Fruit fly (Drosophila melanogaster) whole organism, wandering third instar larva: ENCODE measurements around the gene ppk10.

Source experiments
- Abd-B ChIP-seq: fragments of >200 bp; optimal IDR thresholded peaks from 2 replicates; lab custom pipeline; 2017; ENCODE audit warnings: missing biosample characterization, missing genetic modification characterization
- CG32264 ChIP-seq: fragments of 200-800 bp; sonication (Bioruptor generic); optimal IDR thresholded peaks from 2 replicates; lab custom pipeline; 2016; ENCODE audit warnings: missing biosample characterization, missing genetic modification characterization
- CG9705 ChIP-seq: fragments of 200-800 bp; sonication (Bioruptor generic); optimal IDR thresholded peaks from 2 replicates; lab custom pipeline; 2018; ENCODE audit warnings: missing biosample characterization, mild to moderate bottlenecking, missing genetic modification characterization
- CrebA ChIP-seq: fragments of 200-800 bp; sonication (Bioruptor generic); optimal IDR thresholded peaks from 2 replicates; lab custom pipeline; 2016; ENCODE audit warnings: missing biosample characterization, mild to moderate bottlenecking, missing genetic modification characterization, borderline replicate concordance
- Dif ChIP-seq: fragments of 200-275, 200-300 bp; sonication (Bioruptor generic); optimal IDR thresholded peaks from 2 replicates; lab custom pipeline; 2018; ENCODE audit warnings: missing biosample characterization, missing genetic modification characterization; ENCODE audit not compliant: partially characterized antibody
- GATAd ChIP-seq: sonication (Bioruptor generic); optimal IDR thresholded peaks from 2 replicates; lab custom pipeline; 2016; ENCODE audit warnings: missing biosample characterization, missing genetic modification characterization
- Hnf4 ChIP-seq: fragments of 200-800 bp; sonication (Bioruptor generic); optimal IDR thresholded peaks from 2 replicates; lab custom pipeline; 2016; ENCODE audit warnings: missing biosample characterization, mild to moderate bottlenecking, missing genetic modification characterization
- Hr78 ChIP-seq: fragments of >200 bp; optimal IDR thresholded peaks from 2 replicates; lab custom pipeline; 2017; ENCODE audit warnings: missing biosample characterization, missing genetic modification characterization
- Hr83 ChIP-seq: fragments of 200-300 bp; sonication (Bioruptor generic); optimal IDR thresholded peaks from 2 replicates; lab custom pipeline; 2016; ENCODE audit warnings: missing biosample characterization, mild to moderate bottlenecking, missing genetic modification characterization, moderate library complexity; ENCODE audit not compliant: poor library complexity, severe bottlenecking
- Jra ChIP-seq: sonication (Bioruptor generic); optimal IDR thresholded peaks from 2 replicates; lab custom pipeline; 2016; ENCODE audit warnings: missing biosample characterization, missing genetic modification characterization
- Mio ChIP-seq: sonication (Bioruptor generic); optimal IDR thresholded peaks from 2 replicates; lab custom pipeline; 2016; ENCODE audit warnings: missing biosample characterization, missing genetic modification characterization
- Myc ChIP-seq: fragments of >200 bp; optimal IDR thresholded peaks from 2 replicates; lab custom pipeline; 2017
- N ChIP-seq: fragments of >200 bp; optimal IDR thresholded peaks from 2 replicates; lab custom pipeline; 2018; ENCODE audit warnings: missing biosample characterization, missing external identifiers, missing genetic modification characterization
- OdsH ChIP-seq: fragments of 200-800 bp; sonication (Bioruptor generic); optimal IDR thresholded peaks from 2 replicates; lab custom pipeline; 2016; ENCODE audit warnings: missing biosample characterization, mild to moderate bottlenecking, missing genetic modification characterization
- Rel ChIP-seq, 2 experiments: fragments of 200-800 bp; sonication (Bioruptor generic) in 1 of 2; optimal IDR thresholded peaks; 2 replicates in 1 of 2; 3 replicates in 1 of 2; lab custom pipeline; 2016 to 2019; ENCODE audit warnings: mild to moderate bottlenecking in 2 of 2, missing biosample characterization in 2 of 2, missing genetic modification characterization in 2 of 2, moderate library complexity in 1 of 2
- Sp1 ChIP-seq: fragments of 200-800 bp; sonication (Bioruptor generic); optimal IDR thresholded peaks from 3 replicates; lab custom pipeline; 2019; ENCODE audit warnings: missing biosample characterization, mild to moderate bottlenecking, missing genetic modification characterization, moderate library complexity
- Vsx2 ChIP-seq: fragments of 200-300, 225-300 bp; sonication (Bioruptor generic); optimal IDR thresholded peaks from 2 replicates; lab custom pipeline; 2018; ENCODE audit warnings: missing biosample characterization, missing genetic modification characterization; ENCODE audit not compliant: partially characterized antibody
- br ChIP-seq: fragments of 200-800 bp; sonication (Bioruptor generic); optimal IDR thresholded peaks from 2 replicates; lab custom pipeline; 2016; ENCODE audit warnings: missing biosample characterization, missing genetic modification characterization
- brk ChIP-seq: fragments of 200-800 bp; sonication (Bioruptor generic); optimal IDR thresholded peaks from 2 replicates; lab custom pipeline; 2016; ENCODE audit warnings: missing biosample characterization, mild to moderate bottlenecking, missing genetic modification characterization
- dl ChIP-seq, 2 experiments: fragments of 175-275, 200-275 bp in 1 of 2; fragments of 200-275 bp in 1 of 2; sonication (Bioruptor generic); optimal IDR thresholded peaks; lab custom pipeline; 2018; ENCODE audit warnings: mild to moderate bottlenecking in 2 of 2, missing biosample characterization in 2 of 2, missing genetic modification characterization in 2 of 2, moderate library complexity in 2 of 2; ENCODE audit not compliant: partially characterized antibody in 2 of 2, insufficient read depth in 1 of 2
- dmrt93B ChIP-seq: fragments of 200-800 bp; sonication (Bioruptor generic); optimal IDR thresholded peaks from 2 replicates; lab custom pipeline; 2018; ENCODE audit warnings: missing biosample characterization, mild to moderate bottlenecking, missing genetic modification characterization
- dsf ChIP-seq: sonication (Bioruptor generic); optimal IDR thresholded peaks from 2 replicates; lab custom pipeline; 2016; ENCODE audit warnings: missing biosample characterization, missing genetic modification characterization, borderline replicate concordance
- ey ChIP-seq: fragments of 200-800 bp; sonication (Bioruptor generic); optimal IDR thresholded peaks from 2 replicates; lab custom pipeline; 2016; ENCODE audit warnings: missing biosample characterization, missing genetic modification characterization
- foxo ChIP-seq, 2 experiments: fragments of 200-800 bp; sonication (Bioruptor generic); optimal IDR thresholded peaks; 2 replicates in 1 of 2; 3 replicates in 1 of 2; lab custom pipeline; 2016 to 2017; ENCODE audit warnings: missing biosample characterization in 2 of 2, missing genetic modification characterization in 2 of 2
- fru ChIP-seq: fragments of 200-800 bp; sonication (Bioruptor generic); optimal IDR thresholded peaks from 3 replicates; lab custom pipeline; 2016; ENCODE audit warnings: missing biosample characterization, mild to moderate bottlenecking, missing genetic modification characterization
- jim ChIP-seq: fragments of 175-275, 200-325 bp; sonication (Bioruptor generic); optimal IDR thresholded peaks from 2 replicates; lab custom pipeline; 2016; ENCODE audit warnings: missing biosample characterization, mild to moderate bottlenecking, missing genetic modification characterization
- lola ChIP-seq: fragments of >200 bp; optimal IDR thresholded peaks from 2 replicates; lab custom pipeline; 2017; ENCODE audit warnings: missing biosample characterization, missing genetic modification characterization
- pan ChIP-seq: fragments of >200 bp; optimal IDR thresholded peaks from 2 replicates; lab custom pipeline; 2017
- rgr ChIP-seq: fragments of 200-800 bp; sonication (Bioruptor generic); optimal IDR thresholded peaks from 3 replicates; lab custom pipeline; 2016; ENCODE audit warnings: missing biosample characterization, mild to moderate bottlenecking, missing genetic modification characterization
- sv ChIP-seq: fragments of 200-800 bp; sonication (Bioruptor generic); optimal IDR thresholded peaks from 3 replicates; lab custom pipeline; 2016; ENCODE audit warnings: missing biosample characterization, missing genetic modification characterization
- tai ChIP-seq: sonication (Bioruptor generic); optimal IDR thresholded peaks from 2 replicates; lab custom pipeline; 2016; ENCODE audit warnings: missing biosample characterization, missing genetic modification characterization
- usp ChIP-seq: fragments of >200 bp; optimal IDR thresholded peaks from 2 replicates; lab custom pipeline; 2017; ENCODE audit warnings: missing biosample characterization, missing genetic modification characterization
- woc ChIP-seq: sonication (Bioruptor generic); optimal IDR thresholded peaks from 2 replicates; lab custom pipeline; 2016; ENCODE audit warnings: missing biosample characterization, mild to moderate bottlenecking, missing genetic modification characterization

The ppk10 gene

dm6 chr2L:10452296-10452695 is at the start of gene ppk10:
ppk10 (minus strand) TSS chr2L:10452396.
- no peak for TF ChIP-seq fru (GFP tag; lab: Kevin White, UChicago)
- TF ChIP-seq woc, result no peak
- no peak for TF ChIP-seq Abd-B (GFP tag; lab: Kevin White, UChicago)
- TF ChIP-seq GATAd (GFP tag; lab: Kevin White, UChicago), result no peak
- TF ChIP-seq N (GFP tag; lab: Kevin White, UChicago), result no peak
- no peak for TF ChIP-seq Dif
- TF ChIP-seq jim (GFP tag; lab: Kevin White, UChicago), result no peak
- no peak for TF ChIP-seq CG9705 (GFP tag; lab: Kevin White, UChicago)
- no peak for TF ChIP-seq CrebA (GFP tag; lab: Kevin White, UChicago)
- TF ChIP-seq Mio (GFP tag; lab: Kevin White, UChicago), result no peak
- TF ChIP-seq foxo (GFP tag; optimal IDR thresholded peaks at IDR 0.05; lab: Kevin White, UChicago), result no peak
- TF ChIP-seq dmrt93B, result no peak
- no peak for TF ChIP-seq Vsx2
- TF ChIP-seq CG32264, result no peak
- TF ChIP-seq OdsH (GFP tag; lab: Kevin White, UChicago), result no peak
- TF ChIP-seq brk, result no peak
- TF ChIP-seq Hr78 (GFP tag; lab: Kevin White, UChicago), result no peak

DNA sequence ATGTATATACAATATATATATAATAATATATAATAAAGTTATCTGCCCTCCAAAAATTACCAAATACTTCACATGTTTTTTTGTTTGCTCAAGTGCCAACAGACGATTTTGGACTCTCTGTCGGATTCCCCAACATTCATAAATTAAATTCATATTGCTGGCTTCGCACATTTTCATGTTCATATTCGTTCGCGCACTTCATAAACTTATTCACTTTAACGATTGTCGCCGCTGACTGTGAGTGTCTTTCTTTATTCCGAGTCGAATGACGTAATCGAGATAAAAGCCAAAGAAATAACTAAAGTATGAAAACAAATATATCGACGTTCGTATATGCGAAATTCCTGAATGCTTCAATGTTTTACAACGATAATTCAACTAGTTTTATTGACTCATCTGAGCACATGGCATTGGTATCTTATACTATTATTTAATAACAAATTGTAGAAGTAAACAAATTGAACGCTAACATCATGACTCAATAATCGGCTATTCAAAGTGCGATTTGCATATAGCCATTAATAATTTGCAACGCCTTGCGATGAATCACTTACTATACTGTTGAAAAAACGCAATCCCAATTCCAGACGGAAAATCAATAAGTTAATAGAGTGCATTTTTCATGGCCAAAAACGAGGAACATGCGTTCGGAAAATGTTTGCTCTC is 48.2 kb upstream of the ppk10 start:
- TF ChIP-seq Rel (GFP tag; optimal IDR thresholded peaks at IDR 0.05; lab: Kevin White, UChicago) (peak; percentile 6), Rel (tag; optimal IDR thresholded peaks at IDR 0.05; lab: Kevin White, UChicago) (peak; percentile 78), Jra (GFP tag; lab: Kevin White, UChicago) (no peak)

DNA sequence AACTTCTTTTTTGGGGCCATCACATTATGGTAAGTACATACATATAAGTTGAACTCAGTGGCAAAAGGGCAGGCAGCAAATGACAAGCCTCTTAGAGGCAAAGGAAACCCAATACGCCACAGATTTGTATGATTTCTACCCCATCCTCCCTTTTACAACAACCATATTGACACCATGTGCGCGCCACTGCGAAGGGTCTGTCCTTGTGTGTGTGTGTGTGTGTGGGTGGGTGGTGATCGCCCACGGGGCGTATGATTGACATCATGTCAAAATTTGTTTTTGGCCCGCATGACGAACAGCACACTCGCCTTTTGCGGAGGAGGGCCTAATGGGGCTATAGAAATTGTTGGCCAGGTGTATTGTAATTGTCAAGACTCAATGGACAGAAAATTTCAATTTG is 47.4 kb upstream of the ppk10 start:
- TF ChIP-seq rgr (GFP tag; lab: Kevin White, UChicago), result no peak
- TF ChIP-seq Vsx2, result no peak
- no peak for TF ChIP-seq GATAd (GFP tag; lab: Kevin White, UChicago)
- no peak for TF ChIP-seq lola (GFP tag; lab: Kevin White, UChicago)
- no peak for TF ChIP-seq Hr78 (GFP tag; lab: Kevin White, UChicago)
- TF ChIP-seq Dif, result no peak
- no peak for TF ChIP-seq CG9705 (GFP tag; lab: Kevin White, UChicago)
- TF ChIP-seq Hr83 (GFP tag; lab: Kevin White, UChicago), result no peak
- no peak for TF ChIP-seq tai (GFP tag; lab: Kevin White, UChicago)

dm6 chr2L:10497106-10497800 is 45.1 kb upstream of the ppk10 start:
- TF ChIP-seq Mio (GFP tag; lab: Kevin White, UChicago), result no peak
- no peak for TF ChIP-seq N (GFP tag; lab: Kevin White, UChicago)
- no peak for TF ChIP-seq woc
- TF ChIP-seq Rel (GFP tag; optimal IDR thresholded peaks at IDR 0.05; lab: Kevin White, UChicago), result no peak
- TF ChIP-seq Rel (tag; optimal IDR thresholded peaks at IDR 0.05; lab: Kevin White, UChicago), result no peak
- TF ChIP-seq foxo (GFP tag; optimal IDR thresholded peaks at IDR 0.05; lab: Kevin White, UChicago), result no peak
- no peak for TF ChIP-seq Abd-B (GFP tag; lab: Kevin White, UChicago)
- TF ChIP-seq jim (GFP tag; lab: Kevin White, UChicago), result no peak
- TF ChIP-seq, all 38 proteins: peak for 0

dm6 chr2L:10496338-10496737 is 44.1 kb upstream of the ppk10 start:
- TF ChIP-seq ey (GFP tag; lab: Kevin White, UChicago), result no peak
- no peak for TF ChIP-seq br
- TF ChIP-seq Myc (lab: Kevin White, UChicago), result no peak
- TF ChIP-seq dl (GFP tag; optimal IDR thresholded peaks at IDR 0.05; lab: Kevin White, UChicago; ENCODE audit: insufficient read depth in 1 of 2, partially characterized antibody in 2 of 2), result no peak
- TF ChIP-seq CG32264, result no peak
- TF ChIP-seq lola (GFP tag; lab: Kevin White, UChicago), result no peak
- TF ChIP-seq usp, result no peak
- no peak for TF ChIP-seq pan (lab: Kevin White, UChicago)
- TF ChIP-seq Abd-B (GFP tag; lab: Kevin White, UChicago), result no peak
- TF ChIP-seq dsf (GFP tag; lab: Kevin White, UChicago), result no peak
- TF ChIP-seq Hnf4 (GFP tag; lab: Kevin White, UChicago), result no peak
- TF ChIP-seq jim (GFP tag; lab: Kevin White, UChicago), result no peak
- TF ChIP-seq sv (GFP tag; lab: Kevin White, UChicago), result no peak
- TF ChIP-seq OdsH (GFP tag; lab: Kevin White, UChicago), result no peak
- TF ChIP-seq tai (GFP tag; lab: Kevin White, UChicago), result no peak
- TF ChIP-seq Jra (GFP tag; lab: Kevin White, UChicago), result no peak
- TF ChIP-seq woc, result no peak
- no peak for TF ChIP-seq Hr78 (GFP tag; lab: Kevin White, UChicago)
- no peak for TF ChIP-seq Sp1 (GFP tag; lab: Kevin White, UChicago)
